Worm (Caenorhabditis elegans): ENCODE results near the gene str-185.

Gene str-185

ce11 chrIV:4396052-4396821 is 33.6 kb downstream of the str-185 start (continued):
- TF ChIP-seq mxl-3 (GFP tag; optimal IDR thresholded peaks at IDR 0.05): peak; percentile 43
- TF ChIP-seq T20F7.1 (GFP tag; optimal IDR thresholded peaks at IDR 0.05): no peak
- TF ChIP-seq nhr-25 (tag; optimal IDR thresholded peaks at IDR 0.05; ENCODE audit: borderline replicate concordance, insufficient read depth): no peak
- no peak for TF ChIP-seq mxl-2 (GFP tag; conservative IDR thresholded peaks at IDR 0.05)
- no peak for TF ChIP-seq gei-8 (GFP tag; optimal IDR thresholded peaks at IDR 0.05)
- TF ChIP-seq ceh-82 (tag; optimal IDR thresholded peaks at IDR 0.05): no peak
- TF ChIP-seq nhr-42 (GFP tag; IDR thresholded peaks at IDR 0.05): no peak
- no peak for TF ChIP-seq F44E2.7 (GFP tag; IDR thresholded peaks at IDR 0.05)
- peak; percentile 92 for TF ChIP-seq aha-1 (tag)

ce11 chrIV:4395555-4395954 is 34.2 kb downstream of the str-185 start:
- no peak for TF ChIP-seq Y5F2A.4 (GFP tag; optimal IDR thresholded peaks at IDR 0.05)
- TF ChIP-seq duxl-1 (tag; optimal IDR thresholded peaks at IDR 0.05; ENCODE audit: poor library complexity): no peak
- TF ChIP-seq ces-1 (GFP tag; optimal IDR thresholded peaks at IDR 0.05): no peak
- TF ChIP-seq php-3 (GFP tag; IDR thresholded peaks at IDR 0.05): no peak
- TF ChIP-seq aha-1 (tag): peak; percentile 91
- TF ChIP-seq snpc-4 (tag; optimal IDR thresholded peaks at IDR 0.05): no peak
- TF ChIP-seq arid-1 (GFP tag; conservative IDR thresholded peaks at IDR 0.05): no peak

ce11 chrIV:4393942-4394460 is 35.8 kb downstream of the str-185 start, which contains the start of gene ell-1:
Gene ell-1 (plus strand): TSS chrIV:4394410.
- TF ChIP-seq unc-62 (GFP tag; optimal IDR thresholded peaks at IDR 0.05 in 1 of 2): peak in 1 of 2 experiments; percentile 88
- TF ChIP-seq unc-62 (tag; optimal IDR thresholded peaks at IDR 0.05): no peak
- TF ChIP-seq lir-3 (tag; optimal IDR thresholded peaks at IDR 0.05): no peak
- TF ChIP-seq mdl-1 (tag; optimal IDR thresholded peaks at IDR 0.05): no peak
- TF ChIP-seq mes-2 (tag; optimal IDR thresholded peaks at IDR 0.05; ENCODE audit: poor library complexity, severe bottlenecking): peak; percentile 1
- no peak for TF ChIP-seq nhr-41 (GFP tag; IDR thresholded peaks at IDR 0.05)
- TF ChIP-seq fkh-10 (GFP tag; optimal IDR thresholded peaks at IDR 0.05): no peak
- no peak for TF ChIP-seq lin-38 (GFP tag; IDR thresholded peaks at IDR 0.05)
- no peak for TF ChIP-seq aha-1 (tag)
- no peak for TF ChIP-seq D1046.2 (GFP tag; IDR thresholded peaks at IDR 0.05)
- TF ChIP-seq hlh-11 (tag; optimal IDR thresholded peaks at IDR 0.05): peak; percentile 16
- peak; percentile 65 for TF ChIP-seq dmd-6 (GFP tag; IDR thresholded peaks at IDR 0.05)
- TF ChIP-seq spr-3 (GFP tag; optimal IDR thresholded peaks at IDR 0.05): no peak
- TF ChIP-seq hif-1 (tag; optimal IDR thresholded peaks at IDR 0.05): no peak
- TF ChIP-seq set-16 (GFP tag; IDR thresholded peaks at IDR 0.05): peak; percentile 30; the same call in 1 of the 2 replicates
- TF ChIP-seq nhr-77 (tag; optimal IDR thresholded peaks at IDR 0.05): no peak
- TF ChIP-seq nhr-111 (GFP tag; optimal IDR thresholded peaks at IDR 0.05): no peak

ce11 chrIV:4393488-4393887 is 36.3 kb downstream of the str-185 start:
- TF ChIP-seq snpc-1.2 (GFP tag; IDR thresholded peaks at IDR 0.05) (peak; percentile 66; the same call in 1 of the 2 replicates), lin-38 (GFP tag; IDR thresholded peaks at IDR 0.05) (peak; percentile 73), F49E8.2 (tag; optimal IDR thresholded peaks at IDR 0.05; ENCODE audit: borderline replicate concordance) (peak; percentile 74), dmd-8 (GFP tag; IDR thresholded peaks at IDR 0.05) (no peak), unc-130 (GFP tag; optimal IDR thresholded peaks at IDR 0.05) (peak; percentile 22), ztf-7 (tag; optimal IDR thresholded peaks at IDR 0.05) (no peak), mes-2 (tag; optimal IDR thresholded peaks at IDR 0.05; ENCODE audit: poor library complexity, severe bottlenecking) (no peak), Y48G9A.11 (GFP tag; IDR thresholded peaks at IDR 0.05) (peak; percentile 53; the same call in 1 of the 2 replicates)
